Worm (Caenorhabditis elegans) whole organism, L2 larva: ENCODE results near the gene Y66C5A.2.

ENCODE experiments used
- aly-2 ChIP-seq: fragments of 150-350 bp; optimal IDR thresholded peaks from 2 replicates; lab custom pipeline; 2014; ENCODE audit warnings: missing biosample characterization, missing genetic modification characterization
- ama-1 ChIP-seq: fragments of 150-350 bp; optimal IDR thresholded peaks from 2 replicates; lab custom pipeline; 2018; ENCODE audit warnings: inconsistent platforms
- ceh-82 ChIP-seq: fragments of 150-350 bp; optimal IDR thresholded peaks from 2 replicates; lab custom pipeline; 2014; ENCODE audit warnings: missing biosample characterization, missing genetic modification characterization
- mbf-1 ChIP-seq: sonication (generic microtip); optimal IDR thresholded peaks from 2 replicates; lab custom pipeline; 2017; ENCODE audit warnings: missing biosample characterization, missing genetic modification characterization
- nhr-12 ChIP-seq: fragments of 150-350 bp; optimal IDR thresholded peaks from 2 replicates; lab custom pipeline; 2014; ENCODE audit warnings: missing biosample characterization, missing genetic modification characterization
- nhr-21 ChIP-seq: fragments of 150-350 bp; optimal IDR thresholded peaks from 2 replicates; lab custom pipeline; 2014; ENCODE audit warnings: missing biosample characterization, missing genetic modification characterization
- nhr-77 ChIP-seq: fragments of 150-350 bp; optimal IDR thresholded peaks from 2 replicates; lab custom pipeline; 2014; ENCODE audit warnings: missing biosample characterization, missing genetic modification characterization
- sem-4 ChIP-seq: fragments of 150-350 bp; optimal IDR thresholded peaks from 2 replicates; lab custom pipeline; 2014; ENCODE audit warnings: missing biosample characterization, missing genetic modification reagents, missing genetic modification characterization
- ztf-4 ChIP-seq: fragments of 150-350 bp; optimal IDR thresholded peaks from 2 replicates; lab custom pipeline; 2014; ENCODE audit warnings: missing biosample characterization, missing genetic modification characterization

- TF ChIP-seq nhr-77 (tag; lab: Kevin White, UChicago) (no peak), nhr-12 (tag; lab: Kevin White, UChicago) (no peak), ama-1 (no peak), nhr-21 (tag; lab: Kevin White, UChicago) (no peak), sem-4 (tag; lab: Kevin White, UChicago) (no peak), ceh-82 (tag; lab: Kevin White, UChicago) (no peak), aly-2 (tag; lab: Kevin White, UChicago) (no peak), mbf-1 (tag; lab: Kevin White, UChicago) (no peak), ztf-4 (tag; lab: Kevin White, UChicago) (no peak)
These were observed 36.0 kb downstream of the Y66C5A.2 start for ce11 chrX:14496545-14496944.
